Fruit fly (Drosophila melanogaster) whole organism, embryonic: ENCODE results near the gene CG6295.

Source experiments
- Aef1 ChIP-seq: fragments of 200-800 bp; sonication (Bioruptor generic); IDR thresholded peaks from 3 replicates; pipeline ENCODE4 v1.3.6; 2022; ENCODE audit warnings: missing biosample characterization, missing genetic modification characterization
- Blimp-1 ChIP-seq: fragments of 200-800 bp; sonication (Bioruptor generic); optimal IDR thresholded peaks from 3 replicates; lab custom pipeline; 2018; ENCODE audit warnings: missing biosample characterization, missing genetic modification characterization, mild to moderate bottlenecking, moderate library complexity, missing genetic modification reagents
- CG11456 ChIP-seq: fragments of 200-800 bp; sonication (Bioruptor generic); IDR thresholded peaks from 3 replicates; pipeline ENCODE4 v1.3.6; 2022; ENCODE audit warnings: missing biosample characterization, missing genetic modification characterization
- CG12155 ChIP-seq: fragments of 200-800 bp; sonication (Bioruptor generic); optimal IDR thresholded peaks from 3 replicates; lab custom pipeline; 2016; ENCODE audit warnings: missing biosample characterization, missing genetic modification characterization
- CG13424 ChIP-seq: fragments of 200-800 bp; sonication (Bioruptor generic); optimal IDR thresholded peaks from 2 replicates; lab custom pipeline; 2019; ENCODE audit warnings: missing biosample characterization, mild to moderate bottlenecking, missing genetic modification characterization, moderate library complexity
- CG15011 ChIP-seq: fragments of 200-800 bp; sonication (Bioruptor generic); optimal IDR thresholded peaks from 3 replicates; lab custom pipeline; 2018; ENCODE audit warnings: missing biosample characterization, mild to moderate bottlenecking, missing genetic modification characterization
- CG15601 ChIP-seq: fragments of 200-800 bp; sonication (Bioruptor generic); optimal IDR thresholded peaks from 3 replicates; lab custom pipeline; 2019; ENCODE audit warnings: missing biosample characterization, mild to moderate bottlenecking, missing genetic modification characterization, moderate library complexity
- CG1603 ChIP-seq: fragments of 200-800 bp; sonication (Bioruptor generic); optimal IDR thresholded peaks from 2 replicates; lab custom pipeline; 2019; ENCODE audit warnings: missing biosample characterization, mild to moderate bottlenecking, missing genetic modification characterization, moderate library complexity
- CG30431 ChIP-seq: fragments of 200-800 bp; sonication (Bioruptor generic); optimal IDR thresholded peaks from 2 replicates; lab custom pipeline; 2017; ENCODE audit warnings: missing biosample characterization, missing genetic modification characterization
- CG3281 ChIP-seq: fragments of 200-800 bp; sonication (Bioruptor generic); optimal IDR thresholded peaks from 3 replicates; lab custom pipeline; 2017; ENCODE audit warnings: missing biosample characterization, mild to moderate bottlenecking, missing genetic modification characterization
- CG34376 ChIP-seq: fragments of 200-800 bp; sonication (Bioruptor generic); optimal IDR thresholded peaks from 2 replicates; lab custom pipeline; 2018; ENCODE audit warnings: missing biosample characterization, mild to moderate bottlenecking, missing genetic modification characterization
- CG34422 ChIP-seq: fragments of 200-800 bp; sonication (Bioruptor generic); IDR thresholded peaks from 3 replicates; pipeline ENCODE4 v1.3.6; 2022; ENCODE audit warnings: missing biosample characterization, missing genetic modification characterization
- CG42726 ChIP-seq: fragments of 200-800 bp; sonication (Bioruptor generic); IDR thresholded peaks from 2 replicates; pipeline ENCODE4 v1.3.6; 2022; ENCODE audit warnings: missing biosample characterization, missing genetic modification characterization; ENCODE audit not compliant: partially characterized antibody
- CG4282 ChIP-seq: fragments of 200-800 bp; sonication (Bioruptor generic); optimal IDR thresholded peaks from 2 replicates; lab custom pipeline; 2016; ENCODE audit warnings: missing biosample characterization, missing genetic modification characterization
- CG4404 ChIP-seq: fragments of 200-800 bp; sonication (Bioruptor generic); IDR thresholded peaks from 2 replicates; pipeline ENCODE4 v1.3.6; 2022; ENCODE audit warnings: missing biosample characterization, missing genetic modification characterization
- CG7556 ChIP-seq: fragments of 200-800 bp; sonication (Bioruptor generic); optimal IDR thresholded peaks from 2 replicates; lab custom pipeline; 2017; ENCODE audit warnings: missing biosample characterization, mild to moderate bottlenecking, missing genetic modification characterization
- CG8281 ChIP-seq: fragments of 200-800 bp; sonication (Bioruptor generic); optimal IDR thresholded peaks from 2 replicates; lab custom pipeline; 2018; ENCODE audit warnings: missing biosample characterization, mild to moderate bottlenecking, missing genetic modification characterization, moderate library complexity
- CG8944 ChIP-seq: fragments of 200-800 bp; sonication (Bioruptor generic); optimal IDR thresholded peaks from 3 replicates; lab custom pipeline; 2016; ENCODE audit warnings: missing biosample characterization, missing genetic modification characterization
- D19B ChIP-seq: fragments of 200-800 bp; sonication (Bioruptor generic); optimal IDR thresholded peaks from 2 replicates; lab custom pipeline; 2017; ENCODE audit warnings: missing biosample characterization, mild to moderate bottlenecking, missing genetic modification characterization
- Doc2 ChIP-seq: fragments of 200-800 bp; sonication (Bioruptor generic); IDR thresholded peaks from 2 replicates; pipeline ENCODE4 v1.3.6; 2022; ENCODE audit warnings: missing biosample characterization, missing genetic modification characterization
- Ets97D ChIP-seq: fragments of 200-800 bp; sonication (Bioruptor generic); optimal IDR thresholded peaks from 3 replicates; lab custom pipeline; 2016; ENCODE audit warnings: missing biosample characterization, missing genetic modification characterization
- GATAe ChIP-seq: fragments of 200-800 bp; sonication (Bioruptor generic); conservative IDR thresholded peaks from 2 replicates; pipeline ENCODE4 v1.3.6; 2022; ENCODE audit warnings: missing biosample characterization, missing genetic modification characterization
- H2.0 ChIP-seq: fragments of 200-800 bp; sonication (Bioruptor generic); IDR thresholded peaks from 2 replicates; pipeline ENCODE4 v1.3.6; 2022; ENCODE audit warnings: missing biosample characterization, missing genetic modification characterization
- Hand ChIP-seq: fragments of 200-800 bp; sonication (Bioruptor generic); optimal IDR thresholded peaks from 2 replicates; lab custom pipeline; 2017; ENCODE audit warnings: mild to moderate bottlenecking, missing biosample characterization, missing genetic modification reagents, missing genetic modification characterization
- Ptx1 ChIP-seq: fragments of 200-800 bp; sonication (Bioruptor generic); IDR thresholded peaks from 2 replicates; pipeline ENCODE4 v1.3.6; 2022; ENCODE audit warnings: missing biosample characterization, missing genetic modification characterization
- Ravus ChIP-seq: fragments of 200-800 bp; sonication (Bioruptor generic); IDR thresholded peaks from 2 replicates; pipeline ENCODE4 v1.3.6; 2022; ENCODE audit warnings: missing biosample characterization, missing genetic modification characterization
- Rfx ChIP-seq: fragments of 200-800 bp; sonication (Bioruptor generic); IDR thresholded peaks from 2 replicates; pipeline ENCODE4 v1.3.6; 2022; ENCODE audit warnings: missing biosample characterization, missing genetic modification characterization
- Sry-δ ChIP-seq: fragments of 200-800 bp; sonication (Bioruptor generic); optimal IDR thresholded peaks from 2 replicates; lab custom pipeline; 2016; ENCODE audit warnings: missing biosample characterization, missing genetic modification characterization
- Xrp1 ChIP-seq: fragments of 200-800 bp; sonication (Bioruptor generic); IDR thresholded peaks from 2 replicates; pipeline ENCODE4 v1.3.6; 2022; ENCODE audit warnings: missing biosample characterization, missing genetic modification characterization
- al ChIP-seq: fragments of 200-800 bp; sonication (Bioruptor generic); IDR thresholded peaks from 2 replicates; pipeline ENCODE4 v1.3.6; 2022; ENCODE audit warnings: missing biosample characterization, missing genetic modification characterization
- ap ChIP-seq: fragments of 200-800 bp; sonication (Bioruptor generic); IDR thresholded peaks from 2 replicates; pipeline ENCODE4 v1.3.6; 2022; ENCODE audit warnings: missing biosample characterization, missing genetic modification characterization
- ara ChIP-seq: fragments of 200-800 bp; sonication (Bioruptor generic); IDR thresholded peaks from 2 replicates; pipeline ENCODE4 v1.3.6; 2022; ENCODE audit warnings: missing biosample characterization, missing genetic modification characterization
- bowl ChIP-seq: fragments of 200-800 bp; sonication (Bioruptor generic); IDR thresholded peaks from 2 replicates; pipeline ENCODE4 v1.3.6; 2022; ENCODE audit warnings: missing biosample characterization, missing genetic modification characterization
- bsh ChIP-seq, 2 experiments: fragments of 200-800 bp; sonication (Bioruptor generic); optimal IDR thresholded peaks; 2 replicates each; lab custom pipeline; 2017 to 2018; ENCODE audit warnings: mild to moderate bottlenecking in 2 of 2, missing biosample characterization in 2 of 2, missing genetic modification characterization in 2 of 2, moderate library complexity in 1 of 2
- cato ChIP-seq: fragments of 200-800 bp; sonication (Bioruptor generic); optimal IDR thresholded peaks from 2 replicates; lab custom pipeline; 2016; ENCODE audit warnings: missing biosample characterization, missing genetic modification characterization, borderline replicate concordance
- ci ChIP-seq: fragments of 200-800 bp; sonication (Bioruptor generic); IDR thresholded peaks from 3 replicates; pipeline ENCODE4 v1.3.6; 2022; ENCODE audit warnings: missing biosample characterization, missing genetic modification characterization
- croc ChIP-seq: fragments of 200-800 bp; sonication (Bioruptor generic); conservative IDR thresholded peaks from 3 replicates; pipeline ENCODE4 v1.3.6; 2022; ENCODE audit warnings: missing biosample characterization, missing genetic modification characterization
- da ChIP-seq: fragments of 200-800 bp; sonication (Bioruptor generic); optimal IDR thresholded peaks from 2 replicates; lab custom pipeline; 2016; ENCODE audit warnings: missing biosample characterization, missing genetic modification characterization
- ewg ChIP-seq: fragments of 200-800 bp; sonication (Bioruptor generic); optimal IDR thresholded peaks from 3 replicates; lab custom pipeline; 2017; ENCODE audit warnings: mild to moderate bottlenecking, missing biosample characterization, missing genetic modification reagents, missing genetic modification characterization
- ftz-f1 ChIP-seq: fragments of 200-800 bp; sonication (Bioruptor generic); optimal IDR thresholded peaks from 2 replicates; lab custom pipeline; 2016; ENCODE audit warnings: missing biosample characterization, missing genetic modification characterization
- gcm ChIP-seq: fragments of 200-800 bp; sonication (Bioruptor generic); optimal IDR thresholded peaks from 2 replicates; lab custom pipeline; 2019; ENCODE audit warnings: missing biosample characterization, mild to moderate bottlenecking, missing genetic modification characterization, moderate library complexity
- grn ChIP-seq: fragments of 200-800 bp; sonication (Bioruptor generic); optimal IDR thresholded peaks from 3 replicates; lab custom pipeline; 2017; ENCODE audit warnings: missing biosample characterization, missing genetic modification characterization
- inv ChIP-seq: fragments of 200-800 bp; sonication (Bioruptor generic); IDR thresholded peaks from 2 replicates; pipeline ENCODE4 v1.3.6; 2022; ENCODE audit warnings: missing biosample characterization, missing genetic modification characterization; ENCODE audit not compliant: partially characterized antibody
- pzg ChIP-seq: fragments of 200-800 bp; sonication (Bioruptor generic); optimal IDR thresholded peaks from 3 replicates; lab custom pipeline; 2018; ENCODE audit warnings: missing biosample characterization, mild to moderate bottlenecking, missing genetic modification characterization, moderate library complexity
- sqz ChIP-seq: fragments of 200-800 bp; sonication (Bioruptor generic); optimal IDR thresholded peaks from 3 replicates; lab custom pipeline; 2018; ENCODE audit warnings: missing biosample characterization, mild to moderate bottlenecking, missing genetic modification characterization
- stwl ChIP-seq: fragments of 200-800 bp; sonication (Bioruptor generic); optimal IDR thresholded peaks from 3 replicates; lab custom pipeline; 2018; ENCODE audit warnings: missing biosample characterization, mild to moderate bottlenecking, missing genetic modification characterization, moderate library complexity
- sug ChIP-seq: fragments of 200-800 bp; optimal IDR thresholded peaks from 2 replicates; lab custom pipeline; 2019; ENCODE audit warnings: missing biosample characterization, mild to moderate bottlenecking, missing genetic modification characterization, moderate library complexity
- tin ChIP-seq: fragments of 200-800 bp; sonication (Bioruptor generic); optimal IDR thresholded peaks from 3 replicates; lab custom pipeline; 2016; ENCODE audit warnings: missing biosample characterization, missing genetic modification characterization
- vnd ChIP-seq: fragments of 200-800 bp; sonication (Bioruptor generic); IDR thresholded peaks from 3 replicates; pipeline ENCODE4 v1.3.6; 2022; ENCODE audit warnings: missing biosample characterization, missing genetic modification characterization; ENCODE audit not compliant: partially characterized antibody
- wdn ChIP-seq: fragments of 200-800 bp; sonication (Bioruptor generic); IDR thresholded peaks from 2 replicates; pipeline ENCODE4 v1.3.6; 2022; ENCODE audit warnings: missing biosample characterization, missing genetic modification characterization
- zen2 ChIP-seq: fragments of 200-800 bp; sonication (Bioruptor generic); IDR thresholded peaks from 3 replicates; pipeline ENCODE4 v1.3.6; 2022; ENCODE audit warnings: missing biosample characterization, missing genetic modification characterization; ENCODE audit not compliant: partially characterized antibody

Gene CG6295

DNA sequence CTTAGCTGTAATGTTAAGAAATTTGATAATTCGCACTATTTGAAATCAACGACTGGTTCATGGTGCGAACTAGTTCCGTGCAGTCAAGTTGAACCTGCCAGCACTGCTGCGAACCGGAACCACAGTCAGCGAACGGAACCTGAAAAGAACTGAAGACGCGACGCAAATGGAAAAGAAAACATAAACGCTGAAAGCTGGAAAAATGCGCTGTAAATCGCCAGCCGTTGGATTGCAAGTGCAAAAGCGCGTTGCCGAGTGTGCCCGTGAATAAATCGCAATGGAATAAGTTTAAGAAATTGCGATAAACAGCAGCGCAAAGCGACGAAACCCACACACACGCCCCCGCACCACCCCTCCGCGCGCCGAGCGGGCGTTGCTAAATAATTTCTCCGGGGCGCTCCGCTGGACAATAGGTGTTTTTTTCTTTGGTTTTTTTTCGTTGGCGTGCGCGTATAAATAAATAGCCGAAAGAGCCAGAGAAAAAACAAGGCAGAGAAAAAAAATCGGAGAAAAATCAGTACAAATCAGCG is 40.0 kb downstream of the CG6295 start, which contains the start of gene CG5521 (continued):
- no peak for TF ChIP-seq Blimp-1 (GFP tag; lab: Kevin White, UChicago)
- no peak for TF ChIP-seq Xrp1 (GFP tag; lab: Robert Waterston, UW)
- TF ChIP-seq croc = no peak
- no peak for TF ChIP-seq CG4282
- TF ChIP-seq tin (GFP tag; lab: Kevin White, UChicago) = no peak
- no peak; the same call in 2 of the 3 replicates for TF ChIP-seq vnd (GFP tag; lab: Robert Waterston, UW)
- TF ChIP-seq sqz (GFP tag; lab: Kevin White, UChicago) = peak; percentile 62
- TF ChIP-seq CG42726 (GFP tag; lab: Robert Waterston, UW) = peak; percentile 63
- peak; percentile 13 for TF ChIP-seq sug (tag; lab: Kevin White, UChicago)
- TF ChIP-seq CG3281 (GFP tag; lab: Kevin White, UChicago) = peak; percentile 30
- no peak for TF ChIP-seq CG15011 (GFP tag; lab: Kevin White, UChicago)
- TF ChIP-seq gcm = no peak
- no peak for TF ChIP-seq bsh (GFP tag; optimal IDR thresholded peaks at IDR 0.05; lab: Kevin White, UChicago)
- no peak for TF ChIP-seq CG12155
- no peak for TF ChIP-seq ftz-f1
- TF ChIP-seq CG1603 (tag; lab: Kevin White, UChicago) = peak; percentile 2
- no peak for TF ChIP-seq CG30431 (GFP tag; lab: Kevin White, UChicago)
- no peak for TF ChIP-seq wdn (GFP tag; lab: Robert Waterston, UW)
- TF ChIP-seq Ravus = no peak
- TF ChIP-seq CG15601 = peak; percentile 14
- 0 out of 3 replicates have a peak, but pooled peaks have one; percentile 66 for TF ChIP-seq CG34422
- no peak for TF ChIP-seq Sry-δ (GFP tag; lab: Kevin White, UChicago)
- TF ChIP-seq Rfx (GFP tag; lab: Robert Waterston, UW) = peak; percentile 37; the same call in 1 of the 2 replicates
- no peak for TF ChIP-seq H2.0 (GFP tag; lab: Robert Waterston, UW)
- no peak for TF ChIP-seq Hand
- TF ChIP-seq GATAe (GFP tag; lab: Robert Waterston, UW) = no peak
- TF ChIP-seq ci (GFP tag; lab: Robert Waterston, UW) = 0 out of 3 replicates have a peak, but pooled peaks have one; percentile 38
- TF ChIP-seq CG8281 (tag; lab: Kevin White, UChicago) = no peak
- TF ChIP-seq ewg (GFP tag; lab: Kevin White, UChicago) = no peak
- TF ChIP-seq CG13424 (tag; lab: Kevin White, UChicago) = no peak
- no peak for TF ChIP-seq bowl (GFP tag; lab: Robert Waterston, UW)
- TF ChIP-seq ara (GFP tag; lab: Robert Waterston, UW) = 0 out of 2 replicates have a peak, but pooled peaks have one; percentile 24
- TF ChIP-seq al (GFP tag; lab: Robert Waterston, UW) = no peak
- TF ChIP-seq CG8944 (GFP tag; lab: Kevin White, UChicago) = no peak
- TF ChIP-seq CG34376 (GFP tag; lab: Kevin White, UChicago) = peak; percentile 5
- TF ChIP-seq CG11456 (GFP tag; lab: Robert Waterston, UW) = no peak
- TF ChIP-seq CG7556 (GFP tag; lab: Kevin White, UChicago) = no peak
- no peak for TF ChIP-seq D19B (GFP tag; lab: Kevin White, UChicago)
- TF ChIP-seq ap (GFP tag; lab: Robert Waterston, UW) = no peak
- no peak for TF ChIP-seq Ptx1
- TF ChIP-seq stwl (tag; lab: Kevin White, UChicago) = peak; percentile 14
- no peak for TF ChIP-seq Ets97D (GFP tag; lab: Kevin White, UChicago)
- no peak for TF ChIP-seq cato (GFP tag; lab: Kevin White, UChicago)
- TF ChIP-seq grn (GFP tag; lab: Kevin White, UChicago) = no peak
- TF ChIP-seq pzg (GFP tag; lab: Kevin White, UChicago) = peak; percentile 47
- no peak for TF ChIP-seq zen2 (GFP tag; lab: Robert Waterston, UW)
- no peak for TF ChIP-seq Doc2 (GFP tag; lab: Robert Waterston, UW)
- peak; percentile 51; the same call in 1 of the 2 replicates for TF ChIP-seq inv (GFP tag; lab: Robert Waterston, UW)
- no peak for TF ChIP-seq Aef1
- no peak for TF ChIP-seq CG4404
- no peak for TF ChIP-seq da (GFP tag; lab: Kevin White, UChicago)
